Worm (Caenorhabditis elegans) whole organism, mixed stage, embryonic: ENCODE data around the gene comt-5.

ENCODE experiments used
- M03D4.4 ChIP-seq: sonication (generic microtip); optimal IDR thresholded peaks from 2 replicates; lab custom pipeline; 2017; ENCODE audit warnings: mild to moderate bottlenecking, missing genetic modification characterization, missing compliant biosample characterization
- ces-1 ChIP-seq: fragments of 150-350 bp; optimal IDR thresholded peaks from 2 replicates; lab custom pipeline; 2014; ENCODE audit warnings: missing biosample characterization, missing genetic modification reagents, missing genetic modification characterization
- elt-3 ChIP-seq: fragments of 150-350 bp; optimal IDR thresholded peaks from 2 replicates; lab custom pipeline; 2014; ENCODE audit warnings: missing biosample characterization, missing genetic modification characterization
- lin-13 ChIP-seq: fragments of 150-350 bp; optimal IDR thresholded peaks from 2 replicates; lab custom pipeline; 2014; ENCODE audit warnings: missing biosample characterization, missing genetic modification characterization
- mep-1 ChIP-seq: fragments of 150-350 bp; optimal IDR thresholded peaks from 2 replicates; lab custom pipeline; 2017; ENCODE audit warnings: missing biosample characterization, missing genetic modification reagents, missing genetic modification characterization, inconsistent platforms
- nhr-12 ChIP-seq: fragments of 150-350 bp; optimal IDR thresholded peaks from 2 replicates; lab custom pipeline; 2014; ENCODE audit warnings: missing biosample characterization, missing genetic modification characterization
- nhr-237 ChIP-seq: fragments of 150-350 bp; optimal IDR thresholded peaks from 2 replicates; lab custom pipeline; 2014; ENCODE audit warnings: missing biosample characterization, missing genetic modification characterization
- nhr-28 ChIP-seq: fragments of 150-350 bp; optimal IDR thresholded peaks from 2 replicates; lab custom pipeline; 2014; ENCODE audit warnings: missing biosample characterization, missing genetic modification characterization
- snpc-4 ChIP-seq: fragments of 150-350 bp; optimal IDR thresholded peaks from 2 replicates; lab custom pipeline; 2014; ENCODE audit warnings: missing biosample characterization, missing genetic modification characterization
- tbx-8 ChIP-seq: fragments of 200-800 bp; sonication (Bioruptor generic); optimal IDR thresholded peaks from 2 replicates; lab custom pipeline; 2018; ENCODE audit warnings: mild to moderate bottlenecking, missing genetic modification characterization, moderate library complexity, missing compliant biosample characterization
- unc-120 ChIP-seq: sonication (generic microtip); optimal IDR thresholded peaks from 2 replicates; lab custom pipeline; 2017; ENCODE audit warnings: missing genetic modification characterization, missing compliant biosample characterization; ENCODE audit not compliant: poor library complexity, severe bottlenecking
- ztf-11 ChIP-seq: fragments of 150-350 bp; optimal IDR thresholded peaks from 2 replicates; lab custom pipeline; 2014; ENCODE audit warnings: missing biosample characterization, missing genetic modification characterization

ce11 chrV:2054254-2054653 is 845 bp upstream of the comt-5 start:
- TF ChIP-seq nhr-28 = no peak
- TF ChIP-seq snpc-4 = no peak
- no peak for TF ChIP-seq tbx-8 (GFP tag; lab: Kevin White, UChicago)
- no peak for TF ChIP-seq nhr-12
- no peak for TF ChIP-seq nhr-237 (tag; lab: Kevin White, UChicago)
- no peak for TF ChIP-seq ztf-11 (tag; lab: Kevin White, UChicago)
- TF ChIP-seq ces-1 = no peak
- TF ChIP-seq lin-13 (tag; lab: Kevin White, UChicago) = no peak
- no peak for TF ChIP-seq unc-120 (tag; lab: Kevin White, UChicago)
- TF ChIP-seq M03D4.4 (tag; lab: Kevin White, UChicago) = no peak
- TF ChIP-seq elt-3 (tag; lab: Kevin White, UChicago) = no peak
- no peak for TF ChIP-seq mep-1 (tag; lab: Kevin White, UChicago)
